Worm (Caenorhabditis elegans) whole organism, L4/young adult: ENCODE results near the gene T28F3.8.

Experiments
- dao-5 ChIP-seq: sonication (generic microtip); optimal IDR thresholded peaks from 2 replicates; lab custom pipeline; 2016; ENCODE audit warnings: missing genotype, missing genetic modification characterization, moderate library complexity, missing compliant biosample characterization
- him-1 ChIP-seq: sonication (generic microtip); optimal IDR thresholded peaks from 2 replicates; lab custom pipeline; 2016; ENCODE audit warnings: missing genotype, missing genetic modification reagents, missing genetic modification characterization, missing compliant biosample characterization

ce11 chrIV:17332261-17332660 lies 25.1 kb upstream of the T28F3.8 start, which contains the start of gene C49C3.7:
- TF ChIP-seq him-1 (tag; lab: Kevin White, UChicago) (no peak), dao-5 (tag; lab: Kevin White, UChicago) (no peak)
